Worm (Caenorhabditis elegans): ENCODE results near the gene F32D8.8.

ce11 chrV:10942161-10942560, 39.6 kb upstream of the F32D8.8 start, which contains the start of gene zip-9:
- TF ChIP-seq unc-62 (GFP tag; optimal IDR thresholded peaks at IDR 0.05), result no peak
- TF ChIP-seq B0261.1 (tag; optimal IDR thresholded peaks at IDR 0.05), result no peak
- no peak for TF ChIP-seq F22D6.2 (tag; optimal IDR thresholded peaks at IDR 0.05)
- no peak for TF ChIP-seq gei-17 (GFP tag; optimal IDR thresholded peaks at IDR 0.05)
